Worm (Caenorhabditis elegans) whole organism, L3 larva: ENCODE measurements around the gene srbc-67.

ENCODE experiments used
- R02D3.7 ChIP-seq: fragments of 150-350 bp; optimal IDR thresholded peaks from 2 replicates; lab custom pipeline; 2014; ENCODE audit warnings: missing biosample characterization, missing genetic modification characterization
- ZK546.5 ChIP-seq: sonication (generic microtip); optimal IDR thresholded peaks from 2 replicates; lab custom pipeline; 2017; ENCODE audit warnings: missing biosample characterization, missing genetic modification characterization
- aly-2 ChIP-seq: fragments of 150-350 bp; optimal IDR thresholded peaks from 2 replicates; lab custom pipeline; 2014; ENCODE audit warnings: missing biosample characterization, missing genetic modification characterization
- ama-1 ChIP-seq: fragments of 150-350 bp; optimal IDR thresholded peaks from 2 replicates; lab custom pipeline; 2018
- ceh-16 ChIP-seq: sonication (generic microtip); optimal IDR thresholded peaks from 2 replicates; lab custom pipeline; 2017; ENCODE audit warnings: missing biosample characterization, missing genetic modification characterization
- ceh-28 ChIP-seq: fragments of 150-350 bp; optimal IDR thresholded peaks from 2 replicates; lab custom pipeline; 2014; ENCODE audit warnings: missing biosample characterization, missing genetic modification reagents, missing genetic modification characterization
- ceh-82 ChIP-seq: fragments of 150-350 bp; optimal IDR thresholded peaks from 2 replicates; lab custom pipeline; 2014; ENCODE audit warnings: missing biosample characterization, missing genetic modification characterization
- ceh-9 ChIP-seq: sonication (generic microtip); optimal IDR thresholded peaks from 2 replicates; lab custom pipeline; 2018; ENCODE audit warnings: missing biosample characterization, missing genetic modification characterization
- daf-12 ChIP-seq: fragments of 150-350 bp; optimal IDR thresholded peaks from 2 replicates; lab custom pipeline; 2014; ENCODE audit warnings: missing biosample characterization, missing genetic modification reagents, missing genetic modification characterization
- elt-3 ChIP-seq, 3 experiments: fragments of 150-350 bp in 1 of 3; sonication (generic microtip) in 2 of 3; optimal IDR thresholded peaks; 2 replicates in 2 of 3; 4 replicates in 1 of 3; lab custom pipeline; 2014 to 2017; ENCODE audit warnings: missing biosample characterization in 3 of 3, missing genetic modification characterization in 3 of 3
- eor-1 ChIP-seq, 2 experiments: fragments of 150-350 bp; optimal IDR thresholded peaks; 2 replicates each; lab custom pipeline; 2014 to 2018; ENCODE audit warnings: missing biosample characterization in 2 of 2, missing genetic modification characterization in 2 of 2
- fkh-10 ChIP-seq: sonication (generic microtip); optimal IDR thresholded peaks from 2 replicates; lab custom pipeline; 2017; ENCODE audit warnings: missing biosample characterization, missing genetic modification reagents, missing genetic modification characterization
- fkh-2 ChIP-seq: fragments of 150-350 bp; optimal IDR thresholded peaks from 2 replicates; lab custom pipeline; 2014; ENCODE audit warnings: missing biosample characterization, missing genetic modification reagents, missing genetic modification characterization
- fos-1 ChIP-seq: fragments of 150-350 bp; optimal IDR thresholded peaks from 2 replicates; lab custom pipeline; 2014; ENCODE audit warnings: missing biosample characterization, missing genetic modification characterization
- hmg-11 ChIP-seq: sonication (generic microtip); optimal IDR thresholded peaks from 2 replicates; lab custom pipeline; 2016; ENCODE audit warnings: missing genetic modification characterization, missing compliant biosample characterization
- lin-15B ChIP-seq: fragments of 150-350 bp; optimal IDR thresholded peaks from 2 replicates; lab custom pipeline; 2014; ENCODE audit warnings: missing biosample characterization, missing genetic modification characterization
- lin-39 ChIP-seq: fragments of 150-350 bp; optimal IDR thresholded peaks from 2 replicates; lab custom pipeline; 2018; ENCODE audit warnings: missing biosample characterization, missing genetic modification reagents, missing genetic modification characterization
- lsy-12 ChIP-seq: sonication (generic microtip); optimal IDR thresholded peaks from 2 replicates; lab custom pipeline; 2016; ENCODE audit warnings: mild to moderate bottlenecking, missing genetic modification characterization, missing compliant biosample characterization
- nfya-1 ChIP-seq: sonication (generic microtip); optimal IDR thresholded peaks from 2 replicates; lab custom pipeline; 2017; ENCODE audit warnings: missing genetic modification characterization, mild to moderate bottlenecking, missing compliant biosample characterization, antibody characterized with exemption, moderate library complexity; ENCODE audit not compliant: insufficient read depth
- nhr-11 ChIP-seq: fragments of 150-350 bp; optimal IDR thresholded peaks from 2 replicates; lab custom pipeline; 2014; ENCODE audit warnings: missing biosample characterization, missing genetic modification characterization
- nhr-12 ChIP-seq: fragments of 150-350 bp; optimal IDR thresholded peaks from 2 replicates; lab custom pipeline; 2014; ENCODE audit warnings: missing biosample characterization, missing genetic modification characterization
- nhr-23 ChIP-seq: fragments of 150-350 bp; optimal IDR thresholded peaks from 2 replicates; lab custom pipeline; 2014; ENCODE audit warnings: missing biosample characterization, missing genetic modification reagents, missing genetic modification characterization
- nhr-237 ChIP-seq: fragments of 150-350 bp; optimal IDR thresholded peaks from 2 replicates; lab custom pipeline; 2014; ENCODE audit warnings: missing biosample characterization, missing genetic modification characterization
- nhr-25 ChIP-seq: sonication (generic microtip); optimal IDR thresholded peaks from 2 replicates; lab custom pipeline; 2017; ENCODE audit warnings: missing biosample characterization, missing genetic modification characterization
- nhr-43 ChIP-seq: sonication (generic microtip); optimal IDR thresholded peaks from 2 replicates; lab custom pipeline; 2016; ENCODE audit warnings: mild to moderate bottlenecking, missing genetic modification characterization, missing compliant biosample characterization; ENCODE audit not compliant: poor library complexity, severe bottlenecking
- nhr-67 ChIP-seq: fragments of 150-350 bp; optimal IDR thresholded peaks from 2 replicates; lab custom pipeline; 2014; ENCODE audit warnings: missing biosample characterization, missing genetic modification characterization
- nhr-77 ChIP-seq: fragments of 150-350 bp; optimal IDR thresholded peaks from 2 replicates; lab custom pipeline; 2014; ENCODE audit warnings: missing biosample characterization, missing genetic modification characterization
- pha-4 ChIP-seq: fragments of 150-350 bp; optimal IDR thresholded peaks from 2 replicates; lab custom pipeline; 2014; ENCODE audit warnings: missing biosample characterization, missing genetic modification reagents, missing genetic modification characterization
- sea-2 ChIP-seq: fragments of 150-350 bp; sonication (generic microtip); optimal IDR thresholded peaks from 4 replicates; lab custom pipeline; 2014; ENCODE audit warnings: missing biosample characterization, missing genetic modification reagents, missing genetic modification characterization
- skn-1 ChIP-seq: fragments of 150-350 bp; optimal IDR thresholded peaks from 2 replicates; lab custom pipeline; 2014; ENCODE audit warnings: missing biosample characterization, missing genetic modification characterization
- snpc-4 ChIP-seq: fragments of 150-350 bp; optimal IDR thresholded peaks from 2 replicates; lab custom pipeline; 2014; ENCODE audit warnings: missing biosample characterization, missing genetic modification characterization
- tbx-2 ChIP-seq: sonication (generic microtip); optimal IDR thresholded peaks from 2 replicates; lab custom pipeline; 2016; ENCODE audit warnings: mild to moderate bottlenecking, missing genetic modification characterization, missing compliant biosample characterization
- unc-39 ChIP-seq: sonication (generic microtip); optimal IDR thresholded peaks from 4 replicates; lab custom pipeline; 2017; ENCODE audit warnings: missing biosample characterization, missing genetic modification characterization
- zag-1 ChIP-seq: fragments of 150-350 bp; optimal IDR thresholded peaks from 2 replicates; lab custom pipeline; 2014; ENCODE audit warnings: missing biosample characterization, missing genetic modification characterization
- ztf-11 ChIP-seq: fragments of 150-350 bp; optimal IDR thresholded peaks from 2 replicates; lab custom pipeline; 2014; ENCODE audit warnings: missing biosample characterization, missing genetic modification characterization
- ztf-4 ChIP-seq: fragments of 150-350 bp; optimal IDR thresholded peaks from 2 replicates; lab custom pipeline; 2014; ENCODE audit warnings: missing biosample characterization, missing genetic modification characterization

The srbc-67 gene

DNA sequence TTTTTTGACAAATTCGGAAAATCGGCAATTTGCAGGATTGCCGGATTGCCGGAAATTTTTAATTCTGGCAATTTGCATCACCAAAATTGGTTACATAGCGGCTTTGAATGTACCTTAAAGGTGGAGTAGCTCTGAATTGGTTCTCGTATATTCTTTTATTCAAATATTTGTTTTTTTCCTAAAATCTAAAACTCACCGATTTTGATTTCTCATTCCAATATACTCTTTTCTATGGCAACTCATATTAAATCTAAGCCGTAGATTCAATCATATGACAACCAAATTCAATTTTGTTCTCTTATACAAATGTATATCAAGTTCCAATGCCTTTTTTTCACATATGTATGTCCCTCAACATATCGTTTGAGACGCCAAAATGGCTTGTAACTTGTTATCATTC is 8.5 kb upstream of the srbc-67 start, which contains the start of gene sri-21:
Gene sri-21 (plus strand): TSS at position 301 of the 400 bp plus-strand sequence.
- TF ChIP-seq lsy-12 (no peak), ceh-28 (tag; lab: Kevin White, UChicago) (no peak), ama-1 (lab: Kevin White, UChicago) (no peak), lin-39 (tag; lab: Kevin White, UChicago) (no peak), unc-39 (no peak), hmg-11 (tag; lab: Kevin White, UChicago) (no peak), skn-1 (tag; lab: Kevin White, UChicago) (no peak), ztf-4 (tag; lab: Kevin White, UChicago) (no peak)

DNA sequence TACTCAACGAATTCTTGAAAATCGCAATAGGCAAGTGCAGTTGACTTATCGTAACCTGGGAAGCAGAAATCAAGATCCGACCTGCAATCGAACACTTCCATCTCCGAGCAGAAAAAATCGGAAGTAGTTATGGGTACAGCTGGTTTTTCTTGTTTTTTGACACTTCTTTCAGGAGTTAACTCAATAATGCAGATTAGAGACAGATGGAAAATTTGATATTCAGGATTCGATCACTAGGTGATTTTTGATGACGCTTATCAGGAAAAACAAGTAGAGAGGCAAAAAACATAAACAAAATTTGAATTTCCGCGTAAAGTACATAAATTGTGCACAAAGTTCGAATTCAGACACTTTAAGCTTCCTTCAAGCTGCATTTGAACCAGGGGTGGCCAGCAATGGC is 7.8 kb upstream of the srbc-67 start, which contains the start of gene srw-130:
Gene srw-130 (minus strand): TSS at position 101 of the 400 bp plus-strand sequence.
- TF ChIP-seq ztf-11 (tag; lab: Kevin White, UChicago): no peak
- no peak for TF ChIP-seq nhr-11
- no peak for TF ChIP-seq fkh-2
- no peak for TF ChIP-seq nhr-25 (tag; lab: Kevin White, UChicago)
- TF ChIP-seq eor-1 (tag; optimal IDR thresholded peaks at IDR 0.05; lab: Kevin White, UChicago): no peak
- no peak for TF ChIP-seq fos-1 (tag; lab: Kevin White, UChicago)
- TF ChIP-seq elt-3 (tag; optimal IDR thresholded peaks at IDR 0.05; lab: Kevin White, UChicago): no peak
- no peak for TF ChIP-seq nhr-77 (tag; lab: Kevin White, UChicago)
- no peak for TF ChIP-seq ceh-28 (tag; lab: Kevin White, UChicago)
- TF ChIP-seq ceh-9 (tag; lab: Kevin White, UChicago): no peak
- no peak for TF ChIP-seq ceh-82 (tag; lab: Kevin White, UChicago)
- TF ChIP-seq lin-15B: no peak
- TF ChIP-seq nhr-23: no peak
- TF ChIP-seq fkh-10: no peak
- no peak for TF ChIP-seq nhr-12 (tag; lab: Kevin White, UChicago)
- TF ChIP-seq nhr-43 (tag; lab: Kevin White, UChicago): no peak
- no peak for TF ChIP-seq ZK546.5 (tag; lab: Kevin White, UChicago)

DNA sequence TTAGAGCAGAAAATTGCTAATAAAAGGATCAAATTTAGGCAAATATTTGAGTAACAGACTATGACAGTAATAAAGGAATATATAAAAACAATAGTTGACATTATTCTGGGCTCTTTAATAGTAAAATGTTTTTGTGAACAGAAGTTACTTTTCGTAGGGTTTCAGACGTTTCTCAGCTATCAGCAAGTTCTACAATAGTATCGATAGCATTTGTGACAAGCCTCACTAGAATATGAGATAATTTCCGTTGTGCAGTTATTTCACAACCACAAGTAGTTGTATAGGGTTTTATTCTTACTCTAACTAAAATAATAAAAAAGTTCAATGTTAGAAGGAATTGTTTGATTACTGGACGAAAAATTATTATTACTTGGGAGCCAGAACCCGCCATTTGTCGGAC is 5.5 kb upstream of the srbc-67 start, which contains the start of gene srbc-68:
Gene srbc-68 (minus strand): TSS at position 101 of the 400 bp plus-strand sequence.
- TF ChIP-seq nhr-237 (tag; lab: Kevin White, UChicago): no peak
- TF ChIP-seq R02D3.7 (tag; lab: Kevin White, UChicago): no peak
- no peak for TF ChIP-seq lsy-12
- no peak for TF ChIP-seq nhr-67 (tag; lab: Kevin White, UChicago)
- no peak for TF ChIP-seq pha-4 (tag; lab: Kevin White, UChicago)
- TF ChIP-seq ZK546.5 (tag; lab: Kevin White, UChicago): no peak
- TF ChIP-seq lin-15B: no peak
- no peak for TF ChIP-seq snpc-4 (tag; lab: Kevin White, UChicago)
- TF ChIP-seq fkh-10: no peak

DNA sequence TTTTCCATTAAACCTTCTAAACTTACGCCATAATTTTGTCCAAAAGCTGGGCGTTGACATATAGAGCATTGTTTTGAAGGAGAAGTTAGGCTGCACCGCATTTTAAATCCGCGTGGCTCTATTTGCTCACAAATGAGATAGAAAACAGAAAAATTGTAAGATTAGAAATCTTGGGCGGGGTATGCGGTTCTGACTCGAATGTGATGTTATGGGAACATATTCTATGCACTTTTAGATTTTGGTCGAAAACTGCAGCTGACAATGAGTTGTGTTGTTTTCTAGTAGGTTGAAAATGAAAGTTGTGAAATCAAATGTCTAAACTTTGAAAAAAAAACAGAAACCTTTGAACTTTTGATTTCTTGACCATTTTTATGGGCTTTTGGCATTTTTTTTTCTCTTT is 2.3 kb upstream of the srbc-67 start, which contains the start of gene nhr-222:
Gene nhr-222 (minus strand): TSS at position 101 of the 400 bp plus-strand sequence.
- TF ChIP-seq nhr-67 (tag; lab: Kevin White, UChicago) (no peak), tbx-2 (tag; lab: Kevin White, UChicago) (no peak), nhr-77 (tag; lab: Kevin White, UChicago) (no peak)

DNA sequence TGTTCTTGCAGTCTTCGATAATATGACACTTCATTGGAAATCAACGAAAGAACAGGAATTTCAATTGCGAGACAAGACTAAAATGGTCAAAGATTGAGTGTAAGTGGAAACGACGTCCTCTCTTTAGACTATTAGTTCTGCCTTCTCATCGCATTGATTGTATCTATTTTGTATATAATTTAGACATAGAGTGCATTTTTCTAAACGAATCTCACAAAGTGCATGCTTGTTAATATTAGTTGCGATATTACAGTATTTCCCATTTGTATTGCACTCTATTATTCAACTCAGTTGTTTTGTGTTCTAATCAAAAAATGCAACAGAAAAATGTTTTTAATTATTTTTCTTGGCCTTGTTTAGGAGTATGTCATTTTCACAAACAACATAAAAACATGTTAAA is 2.7 kb downstream of the srbc-67 start, which contains the start of gene nhr-93:
Gene nhr-93 (minus strand): TSS at position 101 of the 400 bp plus-strand sequence.
- TF ChIP-seq eor-1 (tag; optimal IDR thresholded peaks at IDR 0.05; lab: Kevin White, UChicago) (no peak), ceh-82 (tag; lab: Kevin White, UChicago) (no peak), lin-15B (no peak), zag-1 (tag; lab: Kevin White, UChicago) (no peak), aly-2 (tag; lab: Kevin White, UChicago) (no peak), skn-1 (tag; lab: Kevin White, UChicago) (no peak), ceh-16 (no peak), snpc-4 (tag; lab: Kevin White, UChicago) (no peak), tbx-2 (tag; lab: Kevin White, UChicago) (no peak), nhr-11 (no peak), ZK546.5 (tag; lab: Kevin White, UChicago) (no peak), daf-12 (tag; lab: Kevin White, UChicago) (no peak), nfya-1 (tag; lab: Kevin White, UChicago) (no peak), nhr-67 (tag; lab: Kevin White, UChicago) (no peak), nhr-237 (tag; lab: Kevin White, UChicago) (no peak), fos-1 (tag; lab: Kevin White, UChicago) (no peak), nhr-77 (tag; lab: Kevin White, UChicago) (no peak), sea-2 (GFP tag; lab: Kevin White, UChicago) (no peak), unc-39 (no peak)
